Worm (Caenorhabditis elegans): ENCODE results near the gene zip-5.

Gene zip-5

ce11 chrV:13312210-13312676 lies 47.9 kb downstream of the zip-5 start, which contains the start of gene nasp-2 (continued):
- no peak for TF ChIP-seq mel-28 (tag; optimal IDR thresholded peaks at IDR 0.05; ENCODE audit: borderline replicate concordance)
- TF ChIP-seq egl-44 (GFP tag; IDR thresholded peaks at IDR 0.05) = no peak
- TF ChIP-seq nfyb-1 (GFP tag; IDR thresholded peaks at IDR 0.05) = peak; percentile 81
- TF ChIP-seq attf-3 (GFP tag; conservative IDR thresholded peaks at IDR 0.05) = peak; percentile 96
- TF ChIP-seq sea-2 (GFP tag; IDR thresholded peaks at IDR 0.05) = no peak
- no peak for TF ChIP-seq T07F8.4 (tag; optimal IDR thresholded peaks at IDR 0.05)
- peak; percentile 94 for TF ChIP-seq madf-3 (GFP tag; IDR thresholded peaks at IDR 0.05)
- TF ChIP-seq tlf-1 (GFP tag; optimal IDR thresholded peaks at IDR 0.05) = peak; percentile 95
- TF ChIP-seq repo-1 (tag; optimal IDR thresholded peaks at IDR 0.05) = no peak
- peak; percentile 80 for TF ChIP-seq Y79H2A.3 (GFP tag; conservative IDR thresholded peaks at IDR 0.05)
- TF ChIP-seq lin-35 (GFP tag; optimal IDR thresholded peaks at IDR 0.05) = peak; percentile 27 to 82 (median 73)
- TF ChIP-seq dpl-1 (GFP tag; optimal IDR thresholded peaks at IDR 0.05) = peak; percentile 99
- TF ChIP-seq unc-130 (GFP tag; optimal IDR thresholded peaks at IDR 0.05) = peak; percentile 90
- TF ChIP-seq F55B11.4 (tag; optimal IDR thresholded peaks at IDR 0.05; ENCODE audit: borderline replicate concordance, insufficient read depth) = no peak
- TF ChIP-seq lsl-1 (GFP tag; optimal IDR thresholded peaks at IDR 0.05) = peak; percentile 97
- no peak for TF ChIP-seq sdz-38 (tag; optimal IDR thresholded peaks at IDR 0.05)
- peak; percentile 99 for TF ChIP-seq ceh-91 (GFP tag; IDR thresholded peaks at IDR 0.05)
- TF ChIP-seq hmg-1.2 (GFP tag; IDR thresholded peaks at IDR 0.05) = peak; percentile 68
- TF ChIP-seq hlh-26 (GFP tag; conservative IDR thresholded peaks at IDR 0.05) = no peak
- no peak for TF ChIP-seq akir-1 (GFP tag; optimal IDR thresholded peaks at IDR 0.05)
- peak; percentile 31 for TF ChIP-seq ztf-18 (tag; optimal IDR thresholded peaks at IDR 0.05)
- TF ChIP-seq nhr-27 (tag; optimal IDR thresholded peaks at IDR 0.05) = no peak
- no peak for TF ChIP-seq zim-3 (tag; optimal IDR thresholded peaks at IDR 0.05)
- TF ChIP-seq sptf-2 (GFP tag; optimal IDR thresholded peaks at IDR 0.05) = no peak
- TF ChIP-seq ekl-4 (GFP tag; IDR thresholded peaks at IDR 0.05) = peak; percentile 92
- peak; percentile 99 for TF ChIP-seq madf-8 (GFP tag; conservative IDR thresholded peaks at IDR 0.05)
- TF ChIP-seq nhr-90 (tag; optimal IDR thresholded peaks at IDR 0.05) = no peak
- peak; percentile 85 for TF ChIP-seq bed-2 (GFP tag; IDR thresholded peaks at IDR 0.05)
- peak; percentile 68 for TF ChIP-seq snpc-1.1 (tag; optimal IDR thresholded peaks at IDR 0.05; ENCODE audit: insufficient read depth)
- TF ChIP-seq Y95B8A.8 (GFP tag; IDR thresholded peaks at IDR 0.05) = peak; percentile 97
- TF ChIP-seq attf-5 (GFP tag; optimal IDR thresholded peaks at IDR 0.05) = peak; percentile 20
- TF ChIP-seq mcd-1 (GFP tag; IDR thresholded peaks at IDR 0.05) = peak; percentile 83
- TF ChIP-seq cebp-2 (GFP tag; IDR thresholded peaks at IDR 0.05) = no peak
- no peak for TF ChIP-seq B0261.1 (tag; optimal IDR thresholded peaks at IDR 0.05)
- TF ChIP-seq B0336.3 (GFP tag; IDR thresholded peaks at IDR 0.05) = peak; percentile 92
- peak; percentile 77 for TF ChIP-seq lin-26 (GFP tag; IDR thresholded peaks at IDR 0.05)
- TF ChIP-seq ceh-27 (GFP tag; optimal IDR thresholded peaks at IDR 0.05) = peak; percentile 5
- TF ChIP-seq ceh-79 (tag; optimal IDR thresholded peaks at IDR 0.05) = no peak
- peak; percentile 96 for TF ChIP-seq lin-54 (GFP tag; optimal IDR thresholded peaks at IDR 0.05)
- TF ChIP-seq Y67H2A.10 (GFP tag; conservative IDR thresholded peaks at IDR 0.05) = peak; percentile 84
- TF ChIP-seq him-1 (tag; optimal IDR thresholded peaks at IDR 0.05) = peak; percentile 50
- no peak for TF ChIP-seq lsy-27 (tag; optimal IDR thresholded peaks at IDR 0.05; ENCODE audit: borderline replicate concordance, insufficient read depth)
- TF ChIP-seq ztf-26 (tag; optimal IDR thresholded peaks at IDR 0.05) = no peak
- TF ChIP-seq egrh-3 (GFP tag; IDR thresholded peaks at IDR 0.05) = peak; percentile 53; the same call in 1 of the 2 replicates
- TF ChIP-seq F22D6.2 (tag; optimal IDR thresholded peaks at IDR 0.05) = no peak
- TF ChIP-seq pbrm-1 (GFP tag; IDR thresholded peaks at IDR 0.05) = peak; percentile 82
- TF ChIP-seq hlh-12 (tag; optimal IDR thresholded peaks at IDR 0.05) = no peak
- TF ChIP-seq ztf-22 (GFP tag; optimal IDR thresholded peaks at IDR 0.05) = no peak

Data from whole organism, young adult.